Worm (Caenorhabditis elegans): ENCODE measurements around the gene F21D9.11.
"Not testable (repeated sequence)": the region's sequence is repeated elsewhere in the genome, so short reads cannot be mapped to it uniquely, and the experiment has no call there.

The F21D9.11 gene

DNA sequence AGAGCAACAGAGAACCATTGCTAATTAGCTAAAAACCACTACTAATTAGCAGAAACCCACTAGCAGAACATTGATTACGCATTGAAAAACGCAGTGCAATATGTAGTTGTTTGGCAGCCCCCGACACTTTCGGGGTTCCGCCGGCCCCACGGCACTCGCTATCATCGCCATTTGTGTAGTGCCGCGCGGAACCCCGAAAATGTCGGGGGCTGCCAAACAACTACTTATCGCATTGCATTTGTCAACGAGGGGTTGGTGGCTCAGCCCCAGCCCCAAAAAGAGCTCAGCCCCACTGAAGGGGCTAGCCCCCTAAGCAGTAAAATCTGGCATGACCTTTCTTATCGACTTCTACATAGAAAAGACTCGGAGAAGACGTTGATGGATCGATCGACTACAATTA is 7.5 kb downstream of the F21D9.11 start:
- TF ChIP-seq gmeb-2 (tag; optimal IDR thresholded peaks at IDR 0.05) (no peak), F13H6.1 (tag; optimal IDR thresholded peaks at IDR 0.05) (no peak), pha-2 (tag; optimal IDR thresholded peaks at IDR 0.05) (no peak), che-1 (tag; optimal IDR thresholded peaks at IDR 0.05) (no peak), syd-9 (tag; optimal IDR thresholded peaks at IDR 0.05) (no peak), fkh-10 (GFP tag; optimal IDR thresholded peaks at IDR 0.05) (no peak), tbx-2 (tag; optimal IDR thresholded peaks at IDR 0.05) (no peak), unc-55 (GFP tag; optimal IDR thresholded peaks at IDR 0.05) (no peak), nhr-11 (tag; optimal IDR thresholded peaks at IDR 0.05) (no peak), ceh-34 (tag; optimal IDR thresholded peaks at IDR 0.05) (no peak), unc-3 (GFP tag; conservative IDR thresholded peaks at IDR 0.05) (no peak), unc-3 (tag; optimal IDR thresholded peaks at IDR 0.05) (no peak), npax-4 (tag; optimal IDR thresholded peaks at IDR 0.05) (no peak)

DNA sequence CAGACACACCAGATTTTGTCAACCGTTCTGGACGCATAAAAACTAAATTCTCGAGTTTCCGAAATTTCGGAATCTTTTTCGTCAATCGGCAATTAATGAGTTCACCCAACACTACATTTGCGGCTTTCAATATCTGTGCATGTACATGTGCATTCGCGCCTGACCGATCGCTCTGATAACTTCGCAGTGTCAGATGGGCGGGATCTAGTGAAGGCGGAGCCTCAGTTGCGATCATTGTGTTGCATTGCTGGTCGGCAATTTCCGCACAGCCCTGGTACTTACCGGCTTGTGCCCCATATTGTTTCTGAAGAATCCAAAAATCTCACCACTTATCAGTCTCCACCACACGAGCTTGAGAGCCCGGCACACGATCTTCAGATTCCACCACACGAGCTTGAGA is 8.7 kb downstream of the F21D9.11 start:
- no peak for TF ChIP-seq pha-4 (tag; optimal IDR thresholded peaks at IDR 0.05)
- TF ChIP-seq ceh-45 (GFP tag; IDR thresholded peaks at IDR 0.05): no peak
- no peak for TF ChIP-seq fax-1 (tag; optimal IDR thresholded peaks at IDR 0.05)
- TF ChIP-seq odd-2 (tag; optimal IDR thresholded peaks at IDR 0.05): no peak
- TF ChIP-seq hlh-13 (GFP tag; optimal IDR thresholded peaks at IDR 0.05): no peak
- TF ChIP-seq ets-4 (tag; optimal IDR thresholded peaks at IDR 0.05): no peak
- TF ChIP-seq nfya-1 (tag; optimal IDR thresholded peaks at IDR 0.05): no peak
- TF ChIP-seq pax-1 (tag; optimal IDR thresholded peaks at IDR 0.05): no peak

DNA sequence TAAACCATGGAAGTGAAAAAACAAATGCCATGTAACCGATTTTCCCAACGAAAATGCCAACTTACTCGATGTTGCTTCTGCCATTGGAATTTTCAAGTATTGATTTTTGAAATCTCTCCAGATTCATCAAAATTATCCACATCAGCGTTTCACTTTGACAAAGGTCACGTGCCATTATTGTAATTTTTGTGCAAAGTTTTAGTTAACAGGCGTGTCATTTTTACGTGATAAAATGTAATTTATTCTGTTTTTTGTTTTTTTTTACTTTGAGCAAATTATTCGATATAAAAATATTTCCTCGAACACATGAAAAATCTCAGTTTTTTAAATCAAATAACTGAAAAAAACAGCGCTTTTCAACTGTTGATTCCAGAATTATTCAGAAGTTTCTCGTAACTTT is 10.4 kb downstream of the F21D9.11 start, which contains the start of gene F21D9.2:
Gene F21D9.2 (minus strand): TSS at position 101 of the 400 bp plus-strand sequence.
- TF ChIP-seq tbx-7 (tag; optimal IDR thresholded peaks at IDR 0.05): no peak
- TF ChIP-seq syd-9 (tag; optimal IDR thresholded peaks at IDR 0.05): no peak
- no peak for TF ChIP-seq tbx-2 (tag; optimal IDR thresholded peaks at IDR 0.05)
- no peak for TF ChIP-seq nhr-11 (tag; optimal IDR thresholded peaks at IDR 0.05)
- no peak for TF ChIP-seq hlh-30 (tag; optimal IDR thresholded peaks at IDR 0.05; ENCODE audit: insufficient read depth)
- no peak for TF ChIP-seq T23F11.4 (GFP tag; optimal IDR thresholded peaks at IDR 0.05)
- no peak for TF ChIP-seq gmeb-2 (tag; optimal IDR thresholded peaks at IDR 0.05)

DNA sequence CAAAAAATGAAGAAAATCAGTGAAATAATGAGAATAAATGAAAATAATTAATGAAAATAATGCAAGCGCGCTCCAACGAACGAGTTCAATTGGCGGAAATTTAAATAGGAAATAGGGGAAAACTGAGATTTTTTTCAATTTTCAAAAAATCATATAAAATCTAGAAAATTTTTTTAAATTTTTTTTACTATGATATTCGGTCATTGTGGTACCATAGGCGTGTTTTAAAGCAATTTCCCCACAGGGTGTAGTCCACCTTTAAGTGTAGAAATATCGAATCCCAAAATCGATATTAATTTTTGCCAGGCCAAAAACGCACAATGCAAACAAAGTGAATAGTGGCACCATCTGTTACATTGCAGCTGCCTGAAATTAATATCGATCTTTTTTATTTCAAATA is 12.2 kb downstream of the F21D9.11 start, which contains the start of gene F21D9.1:
Gene F21D9.1 (plus strand): TSS at position 301 of the 400 bp plus-strand sequence.
- TF ChIP-seq hlh-15, elt-4, ceh-9 (tag; optimal IDR thresholded peaks at IDR 0.05): not testable (repeated sequence)

DNA sequence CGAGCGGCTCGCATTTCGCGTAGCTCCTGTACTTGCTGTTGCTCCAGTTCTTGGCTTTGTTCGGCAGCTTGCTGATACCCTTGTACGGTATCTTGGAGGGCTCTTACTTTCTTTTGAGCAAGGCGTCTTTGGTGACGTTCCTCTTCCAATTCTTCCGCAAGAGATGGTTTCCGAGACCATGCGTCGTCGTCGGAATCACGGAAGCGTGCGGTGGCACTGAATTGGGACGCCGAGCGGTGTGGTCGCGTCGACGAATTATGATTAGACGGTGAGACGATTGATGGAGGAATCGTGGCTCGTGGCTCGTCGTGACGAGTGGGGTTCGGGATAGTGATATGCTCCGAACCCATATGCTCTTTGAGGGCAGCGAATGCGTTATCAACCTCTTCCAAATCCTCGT is 24.4 kb downstream of the F21D9.11 start:
- no peak for TF ChIP-seq lin-11 (tag; optimal IDR thresholded peaks at IDR 0.05)
- no peak for TF ChIP-seq gmeb-2 (tag; optimal IDR thresholded peaks at IDR 0.05)
- TF ChIP-seq ceh-19 (GFP tag; optimal IDR thresholded peaks at IDR 0.05): no peak
- TF ChIP-seq ceh-22 (tag; optimal IDR thresholded peaks at IDR 0.05): no peak
- TF ChIP-seq ama-1 (optimal IDR thresholded peaks at IDR 0.05): no peak
- TF ChIP-seq eyg-1 (tag; optimal IDR thresholded peaks at IDR 0.05): no peak
- TF ChIP-seq tbx-2 (tag; optimal IDR thresholded peaks at IDR 0.05): no peak
- TF ChIP-seq unc-42 (tag; optimal IDR thresholded peaks at IDR 0.05): no peak
- TF ChIP-seq hlh-13 (GFP tag; optimal IDR thresholded peaks at IDR 0.05): no peak
- no peak for TF ChIP-seq unc-86 (tag; optimal IDR thresholded peaks at IDR 0.05)
- TF ChIP-seq K02D7.2 (tag; optimal IDR thresholded peaks at IDR 0.05): no peak
- no peak for TF ChIP-seq ceh-34 (tag; optimal IDR thresholded peaks at IDR 0.05)
- no peak for TF ChIP-seq ceh-31 (tag; optimal IDR thresholded peaks at IDR 0.05)
- TF ChIP-seq ceh-14 (tag; optimal IDR thresholded peaks at IDR 0.05): no peak
